Fruit fly (Drosophila melanogaster) whole organism, larva: Measurements from ENCODE around the gene Arp5.
A peak's percentile ranks its signal among the peaks of the same experiment; 100 is the strongest.

Experiments
- noc ChIP-seq: fragments of 200-800 bp; sonication (Bioruptor generic); optimal IDR thresholded peaks from 3 replicates; lab custom pipeline; 2019; ENCODE audit warnings: missing biosample characterization, mild to moderate bottlenecking, missing genetic modification characterization, moderate library complexity

Arp5 gene

DNA sequence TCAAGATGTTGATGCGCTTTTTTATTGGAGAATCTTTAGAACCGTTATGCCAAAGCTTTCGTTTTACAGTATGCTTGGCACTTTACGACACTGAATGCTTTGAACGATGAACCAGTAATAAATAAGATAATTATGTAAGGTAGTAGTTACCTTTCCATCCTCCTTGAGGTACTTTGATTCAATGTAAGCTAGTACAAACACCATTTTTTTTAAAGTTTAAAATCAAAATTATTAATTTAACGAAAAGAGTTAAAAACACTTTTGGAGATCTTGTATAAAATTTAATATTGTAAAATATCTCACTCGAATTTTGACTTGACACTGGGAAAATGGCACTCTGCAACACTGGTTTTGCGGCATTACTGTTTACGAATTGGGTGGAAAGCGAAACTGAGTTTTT lies at the start of gene Arp5, which contains the start of gene CG7208:
TSS of gene Arp5 (plus strand) at position 114 of the 400 bp plus-strand sequence.
TSS of gene CG7208 (minus strand) at position 331 of the 400 bp plus-strand sequence.
- TF ChIP-seq noc (tag; lab: Kevin White, UChicago) = peak; percentile 81

DNA sequence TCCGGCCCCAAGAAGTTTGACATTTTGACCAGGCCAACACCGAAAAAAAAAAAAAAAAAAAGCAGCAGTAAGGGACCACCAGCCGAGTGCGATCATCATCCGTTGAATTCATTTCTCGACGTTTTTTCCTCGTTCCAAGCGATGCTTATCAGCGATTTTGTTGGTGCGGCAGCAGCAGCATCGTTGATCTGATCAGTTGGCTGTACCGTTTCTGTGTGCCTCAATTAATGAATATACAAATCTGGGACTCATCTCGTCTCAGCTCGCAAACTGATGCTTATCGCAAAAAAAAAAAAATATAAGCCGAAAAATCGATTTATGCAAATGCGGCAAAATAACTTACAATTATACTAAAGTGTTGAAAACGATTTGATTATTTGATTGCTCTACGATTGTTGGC lies 40.4 kb upstream of the Arp5 start:
- TF ChIP-seq noc (tag; lab: Kevin White, UChicago) = no peak

DNA sequence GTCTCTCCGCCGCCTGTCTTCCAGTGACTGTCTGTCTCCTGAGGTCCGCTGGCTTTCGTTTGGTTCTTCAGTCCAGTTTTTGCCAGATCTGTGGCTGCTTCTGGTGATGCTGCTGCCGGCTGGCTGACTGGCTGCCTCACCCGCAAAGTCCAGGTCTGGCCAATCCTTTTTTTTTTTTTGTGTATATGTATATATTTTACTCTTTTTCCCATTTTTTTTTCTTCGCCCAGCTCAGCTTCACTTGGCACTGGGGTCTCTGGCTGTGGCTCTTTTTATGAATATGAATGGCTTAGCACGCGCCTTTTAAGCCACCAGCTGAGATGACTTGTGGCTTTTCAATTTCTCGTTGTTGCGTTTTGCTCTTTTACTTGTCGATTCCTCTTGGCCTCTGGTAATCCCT lies 38.7 kb upstream of the Arp5 start:
- no peak for TF ChIP-seq noc (tag; lab: Kevin White, UChicago)

DNA sequence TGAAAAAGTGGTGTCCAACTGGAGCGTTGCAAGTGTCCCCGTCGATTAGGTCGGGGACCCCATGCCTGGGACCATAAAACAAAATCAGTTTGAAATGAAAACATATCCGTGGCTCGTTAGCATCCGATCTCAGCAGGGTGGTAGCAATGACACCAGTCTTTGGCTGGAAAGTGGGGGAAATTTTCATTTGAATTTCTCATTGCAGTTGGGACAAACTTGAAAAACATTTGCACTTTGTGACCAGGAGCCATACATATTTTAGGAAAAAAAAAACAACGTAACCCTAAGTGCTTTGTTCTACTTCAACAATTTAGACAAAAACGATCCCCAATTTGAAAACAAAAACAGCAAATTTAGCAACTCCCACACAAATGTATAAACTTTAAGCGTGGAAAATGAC lies 33.5 kb upstream of the Arp5 start, which contains the start of gene CG14316:
TSS of gene CG14316 (plus strand) at position 301 of the 400 bp plus-strand sequence.
- TF ChIP-seq noc (tag; lab: Kevin White, UChicago) = no peak

DNA sequence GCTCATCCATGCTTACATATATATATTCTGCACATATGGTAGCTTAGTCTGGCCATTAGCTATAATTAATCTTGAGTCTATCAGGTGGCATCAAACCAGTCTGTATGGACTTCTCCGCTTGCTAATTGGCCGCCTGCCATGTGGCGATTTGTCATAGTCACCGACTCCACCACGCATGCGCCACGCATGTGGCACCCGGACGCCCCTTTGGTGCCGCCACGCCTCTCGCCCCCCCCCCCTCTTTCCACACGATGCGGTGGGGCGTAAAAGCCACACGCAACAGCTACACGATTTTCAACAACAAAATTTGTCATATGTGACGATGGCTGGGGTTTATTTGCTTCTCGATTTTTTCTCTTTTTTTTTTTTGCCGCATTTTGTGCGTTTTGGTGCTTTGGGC lies 31.6 kb upstream of the Arp5 start:
- no peak for TF ChIP-seq noc (tag; lab: Kevin White, UChicago)

DNA sequence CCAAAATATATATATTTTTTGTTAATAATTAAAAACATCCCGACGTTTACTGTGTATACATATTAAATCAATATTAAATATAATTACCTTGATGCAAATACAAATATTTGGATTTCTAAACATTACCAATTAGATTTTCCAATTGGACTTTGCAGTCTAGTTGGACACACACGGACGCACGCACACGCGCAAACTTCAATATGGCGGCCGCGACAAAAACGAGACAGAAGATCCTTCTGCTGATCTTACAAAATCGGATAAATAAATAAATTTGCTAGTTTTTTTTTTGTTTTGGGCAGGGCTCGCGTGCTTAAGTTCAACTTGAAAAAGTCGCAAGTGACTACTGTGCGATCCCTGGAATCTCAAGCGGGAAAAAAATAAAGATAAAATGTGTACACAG lies 28.7 kb upstream of the Arp5 start:
- TF ChIP-seq noc (tag; lab: Kevin White, UChicago) = no peak

DNA sequence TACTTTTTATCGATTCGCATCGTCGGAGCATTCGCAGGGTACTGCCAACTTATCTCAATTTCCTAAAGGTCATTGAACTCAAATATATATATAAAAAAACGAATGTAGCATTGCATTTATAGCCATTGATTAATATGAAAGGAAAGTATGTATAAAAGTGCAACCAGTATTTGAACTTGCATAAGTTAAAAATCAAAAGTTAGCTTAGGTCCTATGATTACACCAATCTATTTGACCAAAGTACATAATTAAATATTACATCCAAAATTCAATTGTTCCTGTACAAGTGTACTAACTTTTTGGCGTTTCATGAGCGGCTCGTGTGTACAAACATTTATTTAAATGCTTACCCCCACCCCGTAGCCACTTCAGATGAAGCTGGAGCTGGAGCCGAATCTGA lies 27.8 kb upstream of the Arp5 start:
- TF ChIP-seq noc (tag; lab: Kevin White, UChicago) = no peak

DNA sequence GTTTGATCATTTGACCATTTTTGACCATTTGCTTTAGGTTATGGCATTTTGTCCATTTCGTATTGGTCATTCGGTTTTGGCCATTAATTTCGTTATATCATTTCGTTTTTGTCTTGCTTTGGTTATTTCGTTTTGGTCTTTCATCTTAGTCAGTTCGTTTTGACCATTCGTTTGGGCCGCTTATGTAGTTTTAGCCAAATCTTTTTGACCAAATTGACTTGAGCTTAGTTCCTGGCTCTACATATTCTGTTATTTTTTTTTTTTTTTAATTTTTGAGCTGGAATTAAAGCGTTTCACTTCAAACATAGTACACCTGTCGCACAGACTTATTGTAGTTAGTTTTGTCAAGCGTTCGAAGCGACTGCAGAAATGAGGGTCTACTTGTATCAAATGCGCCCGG lies 26.9 kb upstream of the Arp5 start, which contains the start of gene CG14315:
TSS of gene CG14315 (plus strand) at position 301 of the 400 bp plus-strand sequence.
- TF ChIP-seq noc (tag; lab: Kevin White, UChicago) = no peak

DNA sequence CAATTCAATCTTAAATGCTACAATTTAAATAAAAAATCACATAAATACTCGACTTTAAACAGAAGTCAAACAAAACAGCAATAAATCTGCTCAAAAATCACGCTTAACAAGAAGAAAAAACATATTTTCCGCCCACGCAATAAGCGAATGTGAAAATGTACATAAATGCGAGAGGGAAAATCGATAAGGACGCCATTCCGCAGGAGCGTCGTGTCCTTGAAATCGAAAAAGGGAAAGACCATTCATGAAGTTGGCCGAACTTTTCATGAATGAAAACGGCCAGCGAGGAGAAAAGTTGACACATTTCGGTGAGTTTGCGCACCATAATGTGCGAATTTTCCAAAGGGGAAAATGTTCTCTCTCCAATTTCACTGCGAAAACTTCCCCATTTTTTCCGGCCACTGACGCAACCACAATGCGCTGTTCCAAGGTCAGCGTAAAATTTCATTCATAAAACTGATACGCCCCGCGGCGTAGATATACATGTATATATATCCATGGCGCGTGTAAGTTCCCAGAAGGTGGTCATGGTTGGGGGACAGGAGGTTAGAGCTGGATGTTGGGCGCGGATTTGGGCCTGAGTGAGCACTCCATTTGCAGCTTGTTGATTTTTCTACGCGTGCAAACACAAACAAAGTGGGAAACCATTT lies 25.0 kb upstream of the Arp5 start:
- no peak for TF ChIP-seq noc (tag; lab: Kevin White, UChicago)

DNA sequence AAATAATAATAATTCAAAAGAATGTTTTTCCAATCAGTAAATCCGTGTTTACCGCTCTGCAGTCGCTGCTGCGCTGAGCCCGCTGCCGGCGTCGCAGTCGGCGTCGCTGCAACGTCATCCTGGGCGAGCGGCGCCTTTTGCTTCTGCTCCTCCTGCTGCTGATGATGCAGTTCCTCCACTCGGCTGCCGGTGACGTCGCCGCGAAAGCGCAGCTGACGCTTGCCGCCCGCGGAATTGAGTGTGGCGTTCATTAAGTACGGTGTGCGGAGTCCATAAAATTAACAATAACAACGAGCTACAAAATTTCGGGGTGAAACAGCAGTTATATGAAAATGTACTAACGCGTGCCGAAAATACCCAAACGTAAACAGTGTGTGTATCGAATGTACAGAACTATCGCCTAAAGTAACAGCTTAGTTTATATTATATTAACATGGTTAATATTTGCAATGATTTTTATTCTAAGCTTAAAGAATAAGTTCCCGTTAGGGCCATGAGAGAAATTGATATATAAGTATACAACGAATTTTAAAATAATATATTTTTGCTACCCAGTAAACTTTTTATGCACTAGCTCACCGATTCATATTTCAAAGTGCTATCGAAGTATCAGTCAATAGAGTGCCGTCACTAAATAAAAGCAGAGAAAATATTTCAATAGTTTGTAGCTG lies 21.1 kb upstream of the Arp5 start, which contains the start of the genes CG7218 and Cbp20:
TSS of gene CG7218 (minus strand) at position 346 of the 671 bp plus-strand sequence.
TSS of gene Cbp20 (plus strand) at position 610 of the 671 bp plus-strand sequence.
- peak; percentile 31 for TF ChIP-seq noc (tag; lab: Kevin White, UChicago)

DNA sequence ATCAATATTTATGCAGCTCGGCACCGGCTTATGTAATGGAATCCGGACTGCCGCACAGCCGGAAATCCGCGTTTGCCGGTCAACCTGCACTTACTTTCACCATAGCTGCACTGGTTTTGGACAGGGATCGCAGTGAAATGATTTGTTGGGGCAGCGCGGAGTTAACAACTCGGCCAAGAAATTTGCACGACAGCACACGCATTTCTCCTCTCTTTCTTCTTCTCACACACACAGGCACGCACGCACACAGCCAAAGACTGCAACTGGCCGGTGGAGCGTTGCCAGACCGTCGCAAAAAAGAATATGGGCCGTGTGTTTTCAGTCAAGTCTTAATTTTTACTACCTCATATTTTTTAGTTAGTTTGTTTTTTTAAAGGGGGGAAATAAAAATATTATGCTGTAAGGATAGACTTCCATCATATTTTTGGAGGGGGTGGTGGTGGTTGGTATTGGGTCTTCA lies 19.0 kb upstream of the Arp5 start:
- peak; percentile 30 for TF ChIP-seq noc (tag; lab: Kevin White, UChicago)

DNA sequence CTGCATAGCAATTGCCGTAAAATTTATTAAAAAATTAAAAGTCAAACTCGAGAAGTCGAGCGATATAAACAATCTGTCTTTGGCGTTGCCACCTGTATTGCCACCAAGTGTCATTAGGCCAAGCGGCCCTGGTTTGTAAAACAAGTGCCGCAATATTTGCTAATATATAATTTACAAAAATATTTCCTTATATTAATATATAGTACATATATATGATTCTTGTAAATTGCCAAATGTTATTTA lies 18.2 kb upstream of the Arp5 start, which contains the start of the genes CG7215 and Prx5:
TSS of gene CG7215 (minus strand) at position 101 of the 243 bp plus-strand sequence.
TSS of gene Prx5 (minus strand) at position 101 of the 243 bp plus-strand sequence.
- TF ChIP-seq noc (tag; lab: Kevin White, UChicago) = no peak

DNA sequence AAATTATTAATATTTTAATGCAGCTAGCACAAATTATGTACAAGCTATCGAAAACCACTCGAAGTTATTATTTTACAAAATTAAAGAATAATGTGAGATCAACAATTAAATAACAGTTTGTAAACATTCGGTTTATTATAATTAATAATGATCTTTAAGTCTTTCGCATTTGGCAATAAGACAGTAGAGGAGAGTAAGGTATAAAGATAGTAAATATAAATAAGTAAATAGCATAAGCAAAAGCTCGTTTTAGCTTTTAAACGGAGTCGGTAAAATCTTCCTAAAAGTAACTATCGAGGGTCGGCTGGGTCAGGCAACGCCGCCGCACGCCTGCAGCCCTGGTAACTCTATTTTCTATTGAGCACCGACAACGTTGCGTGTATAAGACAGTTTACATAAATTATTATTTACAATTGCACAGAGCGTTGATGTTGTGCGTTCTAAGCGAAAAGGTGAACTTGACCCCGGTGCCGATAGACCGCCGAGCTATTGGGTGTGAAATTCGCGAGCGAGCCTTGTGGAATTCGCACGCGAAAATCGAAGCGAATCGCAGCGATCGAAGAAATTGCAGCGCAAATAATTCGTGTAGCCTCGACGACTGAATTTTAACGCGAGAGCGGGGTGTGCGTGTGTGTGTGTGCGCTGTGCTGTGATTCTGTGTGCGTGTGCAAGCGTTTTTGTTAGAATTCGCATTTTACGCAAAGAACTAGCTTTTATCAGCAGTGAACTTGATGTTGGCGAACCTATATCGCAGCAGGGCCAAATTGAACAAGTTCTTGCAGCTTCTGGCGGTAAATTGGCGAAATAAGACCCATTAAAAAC lies 17.7 kb upstream of the Arp5 start, which contains the start of gene wrd:
TSS of gene wrd (plus strand) at position 342 of the 822 bp plus-strand sequence.
- no peak for TF ChIP-seq noc (tag; lab: Kevin White, UChicago)

DNA sequence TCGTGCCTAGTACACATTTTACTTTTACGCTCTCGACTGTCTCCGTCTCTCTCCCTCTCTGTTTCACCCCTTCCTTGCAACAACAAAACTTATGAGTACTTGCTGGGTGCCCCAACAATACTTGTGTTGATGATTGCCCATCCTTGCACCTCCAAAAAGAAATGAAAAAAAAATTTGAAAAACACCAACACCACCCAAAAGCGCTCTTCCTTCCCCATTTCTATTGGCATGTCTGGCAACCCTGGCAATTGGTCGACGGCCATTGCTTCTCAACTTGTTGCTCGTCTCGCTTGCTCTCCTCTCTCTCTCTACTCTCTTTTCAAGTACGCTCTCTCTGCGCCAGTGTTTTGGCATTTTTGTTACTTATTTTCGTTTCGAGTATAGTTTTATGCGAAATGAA lies 16.9 kb upstream of the Arp5 start:
- TF ChIP-seq noc (tag; lab: Kevin White, UChicago) = peak; percentile 53

DNA sequence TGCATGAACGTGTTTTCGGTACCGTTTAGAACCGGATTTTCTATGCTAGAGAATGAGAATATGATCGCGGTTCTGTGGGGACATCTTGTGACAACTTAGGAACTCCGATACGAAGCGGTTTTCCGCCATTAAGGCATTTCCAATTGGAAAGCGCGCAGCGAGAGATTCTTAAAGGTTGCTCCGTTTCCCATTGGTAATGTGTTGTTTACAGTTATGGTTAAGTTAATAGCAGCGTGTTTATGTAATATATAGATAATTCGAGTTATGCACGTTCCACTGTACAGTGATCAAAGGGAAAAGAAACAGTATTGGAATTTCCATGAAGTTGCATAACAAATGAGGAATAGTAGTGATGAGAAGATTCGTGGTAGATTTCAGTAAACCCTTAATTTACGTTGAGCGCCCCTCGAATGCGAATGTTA lies 16.4 kb upstream of the Arp5 start:
- TF ChIP-seq noc (tag; lab: Kevin White, UChicago) = no peak
